Fruit fly (Drosophila melanogaster): ENCODE data around the gene CG10098.
A peak's percentile ranks its signal among the peaks of the same experiment; 100 is the strongest.

Gene CG10098

DNA sequence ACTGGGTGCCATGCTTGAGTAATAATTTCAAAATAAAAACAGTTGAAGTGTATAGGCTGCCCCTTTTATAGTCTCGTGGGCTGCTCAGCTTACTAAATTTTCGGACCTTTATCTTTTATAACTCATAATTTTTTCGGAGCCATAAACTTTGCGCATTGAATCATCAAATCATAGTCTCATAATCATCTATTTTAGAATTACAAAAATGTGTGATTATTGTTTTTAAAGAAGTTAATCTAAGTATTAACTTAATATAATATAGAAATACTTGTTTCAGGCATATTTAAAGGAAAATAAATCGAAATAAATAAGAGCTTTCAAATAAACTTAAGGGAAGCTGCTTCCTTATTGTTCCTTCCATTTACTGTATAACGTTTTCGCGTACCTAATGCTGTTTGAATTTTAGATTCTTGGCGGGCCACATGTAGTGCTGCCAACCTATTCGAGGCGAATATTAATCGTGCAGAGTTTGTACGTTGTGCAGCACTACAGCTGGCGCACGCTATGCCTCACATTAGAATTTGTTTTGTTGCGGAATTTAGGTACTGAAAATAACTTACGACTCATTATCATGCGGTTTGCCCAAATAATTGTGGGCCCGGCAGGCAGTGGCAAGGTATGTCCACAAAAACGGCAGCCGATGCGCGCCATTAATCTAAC, 20.0 kb downstream of the CG10098 start, which contains the start of the genes CG14610 and CG2656 (continued):
- peak; percentile 47 for TF ChIP-seq cwo (GFP tag; optimal IDR thresholded peaks at IDR 0.05)
- TF ChIP-seq CG2712 (tag; optimal IDR thresholded peaks at IDR 0.05), result peak; percentile 68
- peak; percentile 80 for TF ChIP-seq B-H2 (GFP tag; optimal IDR thresholded peaks at IDR 0.05)
- peak; percentile 96 for TF ChIP-seq CG17186 (GFP tag; optimal IDR thresholded peaks at IDR 0.05)
- TF ChIP-seq so (GFP tag; IDR thresholded peaks at IDR 0.05), result no peak
- TF ChIP-seq CG12104 (GFP tag; optimal IDR thresholded peaks at IDR 0.05), result no peak
- TF ChIP-seq CG7372 (GFP tag; IDR thresholded peaks at IDR 0.05), result no peak
- peak; percentile 92 for TF ChIP-seq Fer1 (GFP tag; optimal IDR thresholded peaks at IDR 0.05)
- peak; percentile 89 for TF ChIP-seq CG13624 (GFP tag; optimal IDR thresholded peaks at IDR 0.05)
- peak; percentile 25 for TF ChIP-seq Elba2 (GFP tag; optimal IDR thresholded peaks at IDR 0.05)
- TF ChIP-seq CG13775 (GFP tag; optimal IDR thresholded peaks at IDR 0.05), result peak; percentile 43
- no peak for TF ChIP-seq al (GFP tag; IDR thresholded peaks at IDR 0.05)
- TF ChIP-seq bowl (GFP tag; IDR thresholded peaks at IDR 0.05), result no peak
- peak; percentile 20 for TF ChIP-seq CG7928 (GFP tag; optimal IDR thresholded peaks at IDR 0.05)
- TF ChIP-seq tup (GFP tag; optimal IDR thresholded peaks at IDR 0.05), result peak; percentile 84
- TF ChIP-seq CG10979 (tag; optimal IDR thresholded peaks at IDR 0.05), result peak; percentile 48
- peak; percentile 81 for TF ChIP-seq chn (GFP tag; optimal IDR thresholded peaks at IDR 0.05)
- TF ChIP-seq HLHmδ (GFP tag; optimal IDR thresholded peaks at IDR 0.05), result no peak
- peak; percentile 82 for TF ChIP-seq Ets97D (GFP tag; optimal IDR thresholded peaks at IDR 0.05)
- TF ChIP-seq Aef1 (GFP tag; IDR thresholded peaks at IDR 0.05), result peak; percentile 38; the same call in 2 of the 3 replicates
- TF ChIP-seq CG17328 (GFP tag; IDR thresholded peaks at IDR 0.05), result peak; percentile 67
- no peak for TF ChIP-seq Asciz (GFP tag; optimal IDR thresholded peaks at IDR 0.05)
- TF ChIP-seq CG11456 (GFP tag; IDR thresholded peaks at IDR 0.05), result peak; percentile 63; the same call in 2 of the 3 replicates
- TF ChIP-seq CG34224 (GFP tag; IDR thresholded peaks at IDR 0.05; ENCODE audit: partially characterized antibody), result peak; percentile 28; the same call in 2 of the 3 replicates
- no peak for TF ChIP-seq crol (GFP tag; IDR thresholded peaks at IDR 0.05)
- TF ChIP-seq sqz (GFP tag; optimal IDR thresholded peaks at IDR 0.05), result no peak
- TF ChIP-seq dpn (GFP tag; optimal IDR thresholded peaks at IDR 0.05), result peak; percentile 83 to 90
- no peak for TF ChIP-seq CG43689 (GFP tag; IDR thresholded peaks at IDR 0.05)
- TF ChIP-seq schlank (tag; optimal IDR thresholded peaks at IDR 0.05), result peak; percentile 47
- TF ChIP-seq Abd-B (GFP tag; optimal IDR thresholded peaks at IDR 0.05), result peak; percentile 39
- peak; percentile 53; the same call in 1 of the 2 replicates for TF ChIP-seq lmd (GFP tag; IDR thresholded peaks at IDR 0.05)
- peak; percentile 37; the same call in 1 of the 2 replicates for TF ChIP-seq inv (GFP tag; IDR thresholded peaks at IDR 0.05; ENCODE audit: partially characterized antibody)
- peak; percentile 62 for TF ChIP-seq CG4854 (GFP tag; optimal IDR thresholded peaks at IDR 0.05)
- no peak for TF ChIP-seq nau (GFP tag; optimal IDR thresholded peaks at IDR 0.05)
- TF ChIP-seq CG12155 (GFP tag; optimal IDR thresholded peaks at IDR 0.05), result peak; percentile 86
- peak; percentile 32 for TF ChIP-seq CG1233 (GFP tag; optimal IDR thresholded peaks at IDR 0.05)
- no peak; the same call in 1 of the 2 replicates for TF ChIP-seq gt (GFP tag; IDR thresholded peaks at IDR 0.05)
- no peak for TF ChIP-seq Dip2 (GFP tag; IDR thresholded peaks at IDR 0.05)
- peak; percentile 82 for TF ChIP-seq CG15514 (GFP tag; optimal IDR thresholded peaks at IDR 0.05)
- peak; percentile 30 for TF ChIP-seq Sin3A (optimal IDR thresholded peaks at IDR 0.05)
- 0 out of 2 replicates have a peak, but pooled peaks have one; percentile 36 for TF ChIP-seq cas (GFP tag; IDR thresholded peaks at IDR 0.05)
- no peak for TF ChIP-seq pros (GFP tag; optimal IDR thresholded peaks at IDR 0.05)
- no peak for TF ChIP-seq prd (optimal IDR thresholded peaks at IDR 0.05)
- TF ChIP-seq prd (GFP tag; IDR thresholded peaks at IDR 0.05), result peak; percentile 73
- no peak for TF ChIP-seq CG6854 (GFP tag; optimal IDR thresholded peaks at IDR 0.05)
- TF ChIP-seq CG18011 (GFP tag; optimal IDR thresholded peaks at IDR 0.05), result peak; percentile 72
- peak; percentile 62 for TF ChIP-seq CG8290 (GFP tag; optimal IDR thresholded peaks at IDR 0.05)
- peak in 1 of 2 experiments; percentile 93 for TF ChIP-seq CG8290 (tag; optimal IDR thresholded peaks at IDR 0.05)
- TF ChIP-seq Sry-δ (GFP tag; optimal IDR thresholded peaks at IDR 0.05), result peak; percentile 70
- TF ChIP-seq CG3726 (GFP tag; IDR thresholded peaks at IDR 0.05), result no peak
